Worm (Caenorhabditis elegans): ENCODE data around the gene clec-61.

- TF ChIP-seq flt-1 (GFP tag; IDR thresholded peaks at IDR 0.05) (no peak), T22C8.4 (GFP tag; IDR thresholded peaks at IDR 0.05) (no peak), ztf-29 (GFP tag; IDR thresholded peaks at IDR 0.05) (no peak), cog-1 (tag; optimal IDR thresholded peaks at IDR 0.05) (no peak), klf-2 (GFP tag; conservative IDR thresholded peaks at IDR 0.05) (no peak), ztf-23 (GFP tag; IDR thresholded peaks at IDR 0.05) (no peak)
These were observed 4.1 kb upstream of the clec-61 start, which contains the start of gene ZK666.14 for ce11 chrII:10494467-10494866.

Data from whole organism, midembryonic.